Fruit fly (Drosophila melanogaster): Measurements from ENCODE around the gene obst-A.
"Not testable (repeated sequence)": the region's sequence is repeated elsewhere in the genome, so short reads cannot be mapped to it uniquely, and the experiment has no call there.

dm6 chrX:20209503-20209902, 30.2 kb upstream of the obst-A start, which contains the start of gene SdicB:
- TF ChIP-seq psq, Myc, Sin3A, insv (optimal IDR thresholded peaks at IDR 0.05): not testable (repeated sequence)
